Worm (Caenorhabditis elegans): ENCODE results near the gene atg-3.

The atg-3 gene

DNA sequence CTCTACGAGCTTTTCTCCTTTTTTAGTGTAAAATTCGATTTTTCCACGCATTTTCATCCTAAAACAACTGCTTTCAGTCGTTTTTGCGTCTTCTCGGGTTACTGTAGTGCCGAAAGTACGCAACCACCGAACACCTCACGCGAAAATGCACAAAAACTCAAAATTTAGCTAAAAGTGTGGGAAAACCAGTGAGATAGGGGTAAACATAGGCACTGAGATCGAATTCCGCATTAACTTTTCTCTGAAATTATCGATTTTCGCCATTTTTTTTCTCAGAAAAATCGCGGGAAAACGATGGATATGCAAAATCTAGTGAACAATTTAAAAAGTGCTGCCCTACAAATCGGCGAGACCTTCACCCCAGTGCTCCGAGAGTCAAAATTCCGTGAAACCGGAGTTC, at the start of gene atg-3:
TSS of gene atg-3 (plus strand) at position 301 of the 400 bp plus-strand sequence.
- no peak for TF ChIP-seq nhr-12 (tag; optimal IDR thresholded peaks at IDR 0.05)
- TF ChIP-seq lsy-2 (tag; optimal IDR thresholded peaks at IDR 0.05): no peak
- TF ChIP-seq ces-1 (GFP tag; optimal IDR thresholded peaks at IDR 0.05): no peak
- TF ChIP-seq nhr-237 (tag; optimal IDR thresholded peaks at IDR 0.05): no peak

- TF ChIP-seq ces-1 (GFP tag; optimal IDR thresholded peaks at IDR 0.05): peak; percentile 87
- no peak for TF ChIP-seq drap-1 (GFP tag; optimal IDR thresholded peaks at IDR 0.05)
Observed at ce11 chrIV:961862-962261, 48.5 kb upstream of the atg-3 start.

DNA sequence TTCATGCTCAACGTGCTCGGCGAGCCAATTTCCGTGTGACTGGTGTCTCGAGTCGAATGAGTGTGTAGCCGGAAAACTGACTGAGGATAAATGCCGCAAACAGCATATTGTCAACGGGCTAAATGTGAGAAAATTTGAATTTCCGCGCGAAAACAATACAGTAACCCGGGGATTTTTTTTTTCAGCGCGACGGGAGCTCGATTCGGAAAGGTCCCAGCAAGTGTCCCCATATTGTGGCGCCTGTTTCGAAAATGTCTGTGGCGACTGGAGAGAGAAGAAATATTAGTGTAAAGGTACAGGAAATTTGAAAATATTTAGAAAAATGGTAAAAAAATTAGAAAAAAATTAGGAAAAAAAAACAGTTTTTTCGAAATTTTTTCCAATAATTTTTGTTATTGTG, 39.2 kb upstream of the atg-3 start:
- TF ChIP-seq M03D4.4 (tag; optimal IDR thresholded peaks at IDR 0.05): no peak
- no peak for TF ChIP-seq hlh-1 (tag; optimal IDR thresholded peaks at IDR 0.05)

DNA sequence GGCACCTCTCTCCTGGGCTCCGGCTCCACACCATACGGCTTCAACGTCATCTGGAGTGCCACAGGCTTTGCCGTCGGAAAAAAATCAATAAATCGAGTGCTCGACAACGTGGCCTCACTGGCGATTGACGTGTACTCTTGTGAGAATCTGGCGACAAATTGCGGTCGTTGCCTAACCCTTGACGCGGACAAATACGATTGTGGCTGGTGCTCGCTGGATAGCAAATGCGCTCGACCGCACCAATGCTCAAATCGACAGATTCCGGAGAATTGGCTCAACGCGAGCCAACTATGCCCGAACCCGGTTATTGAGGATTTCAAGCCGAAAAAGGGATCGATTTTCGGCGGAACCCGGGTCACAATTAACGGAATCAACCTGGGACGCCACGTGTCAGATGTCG, 37.9 kb upstream of the atg-3 start:
- TF ChIP-seq lsy-2 (tag; optimal IDR thresholded peaks at IDR 0.05): no peak
- TF ChIP-seq pha-4 (tag; optimal IDR thresholded peaks at IDR 0.05): no peak
- TF ChIP-seq mep-1 (tag; optimal IDR thresholded peaks at IDR 0.05): no peak
- TF ChIP-seq cnd-1 (tag; optimal IDR thresholded peaks at IDR 0.05): no peak
- no peak for TF ChIP-seq snpc-4 (tag; optimal IDR thresholded peaks at IDR 0.05)
- no peak for TF ChIP-seq drap-1 (GFP tag; optimal IDR thresholded peaks at IDR 0.05)
- no peak for TF ChIP-seq hlh-1 (tag; optimal IDR thresholded peaks at IDR 0.05)
- no peak for TF ChIP-seq ztf-11 (tag; optimal IDR thresholded peaks at IDR 0.05)
- no peak for TF ChIP-seq nhr-2 (tag; optimal IDR thresholded peaks at IDR 0.05)

- TF ChIP-seq mls-2 (tag; optimal IDR thresholded peaks at IDR 0.05): no peak
- peak; percentile 29 for TF ChIP-seq sptf-1 (tag; optimal IDR thresholded peaks at IDR 0.05)
Observed at ce11 chrIV:972811-973428, 37.4 kb upstream of the atg-3 start.

ce11 chrIV:976372-976771, 33.9 kb upstream of the atg-3 start:
- no peak for TF ChIP-seq sptf-1 (tag; optimal IDR thresholded peaks at IDR 0.05)
- no peak for TF ChIP-seq tbx-8 (GFP tag; optimal IDR thresholded peaks at IDR 0.05)
- TF ChIP-seq M03D4.4 (tag; optimal IDR thresholded peaks at IDR 0.05): no peak
- TF ChIP-seq ceh-83 (GFP tag; optimal IDR thresholded peaks at IDR 0.05): no peak
- TF ChIP-seq ceh-43 (GFP tag; optimal IDR thresholded peaks at IDR 0.05): no peak
- TF ChIP-seq flh-1 (GFP tag; optimal IDR thresholded peaks at IDR 0.05): no peak
- no peak for TF ChIP-seq elt-3 (tag; optimal IDR thresholded peaks at IDR 0.05)
- no peak for TF ChIP-seq snpc-4 (tag; optimal IDR thresholded peaks at IDR 0.05)
- TF ChIP-seq cnd-1 (tag; optimal IDR thresholded peaks at IDR 0.05): no peak
- TF ChIP-seq zip-8 (tag; optimal IDR thresholded peaks at IDR 0.05): no peak
- TF ChIP-seq mep-1 (tag; optimal IDR thresholded peaks at IDR 0.05): no peak
- no peak for TF ChIP-seq lin-32 (GFP tag; optimal IDR thresholded peaks at IDR 0.05)
- TF ChIP-seq drap-1 (GFP tag; optimal IDR thresholded peaks at IDR 0.05): no peak
- TF ChIP-seq nhr-2 (tag; optimal IDR thresholded peaks at IDR 0.05): no peak
- TF ChIP-seq unc-39 (tag; optimal IDR thresholded peaks at IDR 0.05): no peak
- TF ChIP-seq nhr-237 (tag; optimal IDR thresholded peaks at IDR 0.05): no peak
- TF ChIP-seq mab-5 (tag; optimal IDR thresholded peaks at IDR 0.05): no peak

- peak; percentile 58 for TF ChIP-seq ces-1 (GFP tag; optimal IDR thresholded peaks at IDR 0.05)
Observed at ce11 chrIV:977793-978192, 32.5 kb upstream of the atg-3 start.

DNA sequence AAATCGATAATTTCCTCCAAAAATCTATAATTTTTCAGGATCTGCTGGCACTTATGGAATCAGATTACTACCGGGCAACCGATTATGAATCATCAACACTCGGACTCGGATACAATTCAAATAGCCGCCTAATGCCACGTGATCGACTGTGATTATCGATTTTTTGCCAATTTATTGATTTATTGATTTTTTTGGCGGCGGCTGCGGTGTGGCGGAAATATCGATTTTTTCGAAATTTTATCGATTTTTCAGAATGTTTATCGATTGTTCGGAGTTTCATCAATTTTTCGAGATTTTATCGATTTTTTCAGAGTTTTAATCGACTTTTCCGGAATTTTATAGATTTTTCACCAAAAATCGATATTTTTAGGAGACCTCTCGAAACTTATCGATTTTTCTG, 26.8 kb upstream of the atg-3 start:
- no peak for TF ChIP-seq ztf-11 (tag; optimal IDR thresholded peaks at IDR 0.05)
- no peak for TF ChIP-seq unc-120 (tag; optimal IDR thresholded peaks at IDR 0.05; ENCODE audit: poor library complexity, severe bottlenecking)
- no peak for TF ChIP-seq ces-1 (GFP tag; optimal IDR thresholded peaks at IDR 0.05)
- no peak for TF ChIP-seq mep-1 (tag; optimal IDR thresholded peaks at IDR 0.05)
- no peak for TF ChIP-seq zip-8 (tag; optimal IDR thresholded peaks at IDR 0.05)
- TF ChIP-seq lin-32 (GFP tag; optimal IDR thresholded peaks at IDR 0.05): no peak
- no peak for TF ChIP-seq nhr-76 (tag; optimal IDR thresholded peaks at IDR 0.05)
- no peak for TF ChIP-seq nhr-12 (tag; optimal IDR thresholded peaks at IDR 0.05)
- no peak for TF ChIP-seq drap-1 (GFP tag; optimal IDR thresholded peaks at IDR 0.05)
- TF ChIP-seq hlh-1 (tag; optimal IDR thresholded peaks at IDR 0.05): no peak
- no peak for TF ChIP-seq blmp-1 (tag; optimal IDR thresholded peaks at IDR 0.05)
- no peak for TF ChIP-seq snpc-4 (tag; optimal IDR thresholded peaks at IDR 0.05)
- TF ChIP-seq elt-3 (tag; optimal IDR thresholded peaks at IDR 0.05): no peak
- TF ChIP-seq unc-62 (GFP tag; optimal IDR thresholded peaks at IDR 0.05): no peak
- TF ChIP-seq ceh-39 (tag; optimal IDR thresholded peaks at IDR 0.05): no peak
- TF ChIP-seq nhr-2 (tag; optimal IDR thresholded peaks at IDR 0.05): no peak
- TF ChIP-seq mls-2 (tag; optimal IDR thresholded peaks at IDR 0.05): no peak
- no peak for TF ChIP-seq ceh-43 (GFP tag; optimal IDR thresholded peaks at IDR 0.05)
